Worm (Caenorhabditis elegans) whole organism, early embryonic: Measurements from ENCODE around the gene vgln-1.

ENCODE experiments used
- B0310.2 ChIP-seq: sonication (generic microtip); optimal IDR thresholded peaks from 2 replicates; lab custom pipeline; 2016; ENCODE audit warnings: mild to moderate bottlenecking, missing genetic modification characterization, missing compliant biosample characterization
- F13C5.2 ChIP-seq: sonication (generic microtip); optimal IDR thresholded peaks from 2 replicates; lab custom pipeline; 2017; ENCODE audit warnings: mild to moderate bottlenecking, missing genetic modification characterization, inconsistent platforms, missing compliant biosample characterization
- ama-1 ChIP-seq: fragments of 150-350 bp; optimal IDR thresholded peaks from 2 replicates; lab custom pipeline; 2014
- hnd-1 ChIP-seq: sonication (generic microtip); optimal IDR thresholded peaks from 2 replicates; lab custom pipeline; 2016; ENCODE audit warnings: missing genetic modification characterization, missing compliant biosample characterization
- pes-1 ChIP-seq: fragments of 200-800 bp; sonication (Bioruptor generic); IDR thresholded peaks from 2 replicates; pipeline ENCODE4 v1.3.6; 2022; ENCODE audit warnings: missing genetic modification reagents, missing genetic modification characterization, missing compliant biosample characterization
- scrt-1 ChIP-seq: fragments of 200-800 bp; sonication (Bioruptor generic); IDR thresholded peaks from 2 replicates; pipeline ENCODE4 v1.3.6; 2022; ENCODE audit warnings: missing genetic modification characterization, missing compliant biosample characterization
- tbx-37 ChIP-seq: fragments of 200-800 bp; sonication (Bioruptor generic); conservative IDR thresholded peaks from 2 replicates; pipeline ENCODE4 v1.3.6; 2022; ENCODE audit warnings: missing genetic modification reagents, missing genetic modification characterization, missing compliant biosample characterization

DNA sequence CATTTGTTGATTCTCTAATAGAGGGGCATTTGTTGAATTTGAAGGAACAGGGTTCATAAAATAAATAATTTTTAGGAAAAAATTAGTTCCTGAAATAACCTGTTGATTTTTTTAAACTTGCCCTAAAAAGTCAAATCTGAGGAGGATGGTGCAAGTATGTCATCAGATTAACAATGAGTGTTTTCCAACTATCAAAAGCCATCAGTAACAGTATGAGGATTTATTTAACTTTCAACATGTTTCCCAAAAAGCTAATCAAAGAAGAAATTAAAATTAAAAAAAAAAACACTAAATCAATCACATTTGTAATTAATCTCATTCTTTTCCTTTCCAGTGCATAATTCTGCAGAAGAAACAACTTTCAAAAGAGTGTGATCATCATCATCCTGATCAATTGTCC, 31.3 kb downstream of the vgln-1 start, which contains the start of gene chil-5:
- TF ChIP-seq B0310.2 (tag; lab: Kevin White, UChicago) = no peak
- no peak for TF ChIP-seq ama-1 (lab: Kevin White, UChicago)
- TF ChIP-seq hnd-1 (tag; lab: Kevin White, UChicago) = no peak
- no peak for TF ChIP-seq scrt-1 (GFP tag; lab: Robert Waterston, UW)
- TF ChIP-seq pes-1 = no peak
- no peak for TF ChIP-seq F13C5.2
- no peak for TF ChIP-seq tbx-37 (GFP tag; lab: Robert Waterston, UW)
